1 fruit fly cellular context compared by ENCODE assay signal in genomic region chr4:570404-571302, dm6.
TF ChIP-seq lines count a peak whose summit lies in the region.

No protein-coding gene starts in this region.

TF ChIP-seq in whole organism, embryonic, 481 proteins besides CTCF, POLR2A, EP300 and RAD21 (continued from another document):
- TF ChIP-seq Dfd (GFP tag; optimal IDR thresholded peaks at IDR 0.05; lab: Kevin White, UChicago) (peak in 1 of 2 experiments; percentile 89), E2f1 (GFP tag; IDR thresholded peaks at IDR 0.05; lab: Robert Waterston, UW) (no peak), grn (GFP tag; optimal IDR thresholded peaks at IDR 0.05; lab: Kevin White, UChicago) (no peak), Nf-YC (tag; optimal IDR thresholded peaks at IDR 0.05; lab: Kevin White, UChicago) (no peak), CG30403 (GFP tag; optimal IDR thresholded peaks at IDR 0.05; lab: Kevin White, UChicago) (no peak), trem (tag; optimal IDR thresholded peaks at IDR 0.05; lab: Kevin White, UChicago) (peak; percentile 38), klu (GFP tag; IDR thresholded peaks at IDR 0.05; lab: Robert Waterston, UW) (no peak), sens (GFP tag; lab: Kevin White, UChicago) (peak; percentile 69), croc (GFP tag; conservative IDR thresholded peaks at IDR 0.05; lab: Robert Waterston, UW) (no peak), crp (GFP tag; optimal IDR thresholded peaks at IDR 0.05; lab: Kevin White, UChicago) (no peak), gsb-n (tag; optimal IDR thresholded peaks at IDR 0.05; lab: Kevin White, UChicago) (no peak), so (GFP tag; IDR thresholded peaks at IDR 0.05; lab: Robert Waterston, UW) (no peak), lov (optimal IDR thresholded peaks at IDR 0.05; lab: Kevin White, UChicago) (no peak), lov (GFP tag; IDR thresholded peaks at IDR 0.05; lab: Robert Waterston, UW) (no peak), Hr3 (GFP tag; optimal IDR thresholded peaks at IDR 0.05; lab: Kevin White, UChicago) (no peak), gce (GFP tag; IDR thresholded peaks at IDR 0.05; lab: Robert Waterston, UW) (no peak), CG11560 (tag; IDR thresholded peaks at IDR 0.05; lab: Robert Waterston, UW) (no peak), Mrtf (GFP tag; IDR thresholded peaks at IDR 0.05; lab: Robert Waterston, UW) (no peak), Usf (GFP tag; optimal IDR thresholded peaks at IDR 0.05; lab: Kevin White, UChicago) (peak; percentile 6), danr (GFP tag; IDR thresholded peaks at IDR 0.05; lab: Robert Waterston, UW) (no peak), CG10321 (GFP tag; IDR thresholded peaks at IDR 0.05; lab: Robert Waterston, UW) (no peak), CG12769 (tag; optimal IDR thresholded peaks at IDR 0.05; lab: Kevin White, UChicago) (no peak), bowl (GFP tag; IDR thresholded peaks at IDR 0.05; lab: Robert Waterston, UW) (no peak), CG17802 (tag; optimal IDR thresholded peaks at IDR 0.05; lab: Kevin White, UChicago) (peak; percentile 98), CG17361 (GFP tag; IDR thresholded peaks at IDR 0.05; lab: Robert Waterston, UW) (peak; percentile 63; the same call in 2 of the 3 replicates), D19A (tag; optimal IDR thresholded peaks at IDR 0.05; lab: Kevin White, UChicago) (peak; percentile 5), ash1 (GFP tag; optimal IDR thresholded peaks at IDR 0.05; lab: Kevin White, UChicago) (no peak), ap (GFP tag; IDR thresholded peaks at IDR 0.05; lab: Robert Waterston, UW) (no peak), Six4 (GFP tag; optimal IDR thresholded peaks at IDR 0.05; lab: Kevin White, UChicago) (no peak), CG9797 (GFP tag; optimal IDR thresholded peaks at IDR 0.05; lab: Kevin White, UChicago) (no peak), ewg (GFP tag; optimal IDR thresholded peaks at IDR 0.05; lab: Kevin White, UChicago) (no peak), exex (tag; optimal IDR thresholded peaks at IDR 0.05; lab: Kevin White, UChicago) (no peak), CG31441 (GFP tag; IDR thresholded peaks at IDR 0.05; lab: Robert Waterston, UW) (no peak), corto (GFP tag; optimal IDR thresholded peaks at IDR 0.05; lab: Kevin White, UChicago) (no peak), tup (GFP tag; optimal IDR thresholded peaks at IDR 0.05; lab: Kevin White, UChicago) (no peak), zen (tag; optimal IDR thresholded peaks at IDR 0.05; lab: Kevin White, UChicago) (peak; percentile 40), tll (GFP tag; optimal IDR thresholded peaks at IDR 0.05; lab: Kevin White, UChicago) (no peak), maf-S (GFP tag; optimal IDR thresholded peaks at IDR 0.05; lab: Kevin White, UChicago) (no peak), CG12744 (GFP tag; optimal IDR thresholded peaks at IDR 0.05; lab: Kevin White, UChicago) (no peak), Gsc (GFP tag; IDR thresholded peaks at IDR 0.05; lab: Robert Waterston, UW) (no peak), abd-A (tag; optimal IDR thresholded peaks at IDR 0.05; lab: Kevin White, UChicago) (no peak), HHEX (GFP tag; optimal IDR thresholded peaks at IDR 0.05; lab: Kevin White, UChicago) (no peak), tap (tag; optimal IDR thresholded peaks at IDR 0.05; lab: Kevin White, UChicago) (no peak), crc (GFP tag; optimal IDR thresholded peaks at IDR 0.05; lab: Kevin White, UChicago) (no peak), pb (GFP tag; optimal IDR thresholded peaks at IDR 0.05; lab: Kevin White, UChicago) (no peak), Rfx (GFP tag; IDR thresholded peaks at IDR 0.05; lab: Robert Waterston, UW) (no peak), Ets65A (GFP tag; lab: Kevin White, UChicago) (no peak), Fer1 (GFP tag; optimal IDR thresholded peaks at IDR 0.05; lab: Kevin White, UChicago) (no peak), Rx (GFP tag; IDR thresholded peaks at IDR 0.05; lab: Robert Waterston, UW) (no peak), CG17912 (GFP tag; optimal IDR thresholded peaks at IDR 0.05; lab: Kevin White, UChicago) (no peak), Hey (tag; optimal IDR thresholded peaks at IDR 0.05; lab: Kevin White, UChicago) (no peak), slp2 (GFP tag; optimal IDR thresholded peaks at IDR 0.05; lab: Kevin White, UChicago) (no peak), CG5180 (GFP tag; optimal IDR thresholded peaks at IDR 0.05; lab: Kevin White, UChicago) (no peak), CG12659 (GFP tag; optimal IDR thresholded peaks at IDR 0.05; lab: Kevin White, UChicago) (peak; percentile 13), MBD-R2 (GFP tag; IDR thresholded peaks at IDR 0.05; lab: Robert Waterston, UW) (no peak), CG2202 (tag; optimal IDR thresholded peaks at IDR 0.05; lab: Kevin White, UChicago) (no peak), CG18476 (GFP tag; optimal IDR thresholded peaks at IDR 0.05; lab: Kevin White, UChicago) (no peak), grau (tag; optimal IDR thresholded peaks at IDR 0.05; lab: Kevin White, UChicago) (no peak), emc (GFP tag; optimal IDR thresholded peaks at IDR 0.05; lab: Kevin White, UChicago) (no peak), Jarid2 (GFP tag; optimal IDR thresholded peaks at IDR 0.05; lab: Kevin White, UChicago) (no peak), Doc2 (GFP tag; IDR thresholded peaks at IDR 0.05; lab: Robert Waterston, UW) (no peak), CG11695 (GFP tag; IDR thresholded peaks at IDR 0.05; lab: Robert Waterston, UW) (no peak), Meics (GFP tag; optimal IDR thresholded peaks at IDR 0.05; lab: Kevin White, UChicago) (no peak), CG8765 (GFP tag; IDR thresholded peaks at IDR 0.05; lab: Robert Waterston, UW) (no peak), salm (tag; optimal IDR thresholded peaks at IDR 0.05; lab: Kevin White, UChicago) (no peak), CG31365 (tag; optimal IDR thresholded peaks at IDR 0.05; lab: Kevin White, UChicago) (no peak), CG18599 (GFP tag; optimal IDR thresholded peaks at IDR 0.05; lab: Kevin White, UChicago) (no peak), CG7745 (tag; optimal IDR thresholded peaks at IDR 0.05; lab: Kevin White, UChicago) (no peak), CG8359 (GFP tag; optimal IDR thresholded peaks at IDR 0.05; lab: Kevin White, UChicago; ENCODE audit: borderline replicate concordance) (no peak), luna (GFP tag; optimal IDR thresholded peaks at IDR 0.05; lab: Kevin White, UChicago) (no peak), Dip2 (GFP tag; IDR thresholded peaks at IDR 0.05; lab: Robert Waterston, UW) (no peak), Bteb2 (GFP tag; optimal IDR thresholded peaks at IDR 0.05; lab: Kevin White, UChicago) (no peak), CG14710 (tag; optimal IDR thresholded peaks at IDR 0.05; lab: Kevin White, UChicago) (peak; percentile 53), row (GFP tag; IDR thresholded peaks at IDR 0.05; lab: Robert Waterston, UW) (peak; percentile 80; the same call in 2 of the 3 replicates), Stat92E (GFP tag; optimal IDR thresholded peaks at IDR 0.05; lab: Kevin White, UChicago) (peak in 1 of 3 experiments; percentile 87), CG9817 (tag; optimal IDR thresholded peaks at IDR 0.05; lab: Kevin White, UChicago) (no peak), CG10979 (tag; optimal IDR thresholded peaks at IDR 0.05; lab: Kevin White, UChicago) (no peak), wdn (GFP tag; IDR thresholded peaks at IDR 0.05; lab: Robert Waterston, UW) (no peak), CG16815 (GFP tag; optimal IDR thresholded peaks at IDR 0.05; lab: Kevin White, UChicago) (no peak), CHES-1-like (GFP tag; optimal IDR thresholded peaks at IDR 0.05; lab: Kevin White, UChicago) (no peak), Deaf1 (tag; optimal IDR thresholded peaks at IDR 0.05; lab: Kevin White, UChicago) (no peak), Nf-YB (GFP tag; optimal IDR thresholded peaks at IDR 0.05; lab: Kevin White, UChicago) (no peak), en (GFP tag; optimal IDR thresholded peaks at IDR 0.05; lab: Kevin White, UChicago) (no peak), sens-2 (GFP tag; IDR thresholded peaks at IDR 0.05; lab: Robert Waterston, UW) (no peak), al (GFP tag; IDR thresholded peaks at IDR 0.05; lab: Robert Waterston, UW) (no peak), CoRest (tag; optimal IDR thresholded peaks at IDR 0.05; lab: Kevin White, UChicago) (no peak), Adf1 (GFP tag; IDR thresholded peaks at IDR 0.05; lab: Robert Waterston, UW) (no peak)
